Fruit fly (Drosophila melanogaster) whole organism, embryonic: Measurements from ENCODE around the gene AstCC.

Experiments used
- Adf1 ChIP-seq: fragments of 200-800 bp; sonication (Bioruptor generic); IDR thresholded peaks from 2 replicates; pipeline ENCODE4 v1.3.6; 2022; ENCODE audit warnings: missing biosample characterization, missing genetic modification characterization
- Bteb2 ChIP-seq: fragments of 200-800 bp; sonication (Bioruptor generic); optimal IDR thresholded peaks from 2 replicates; lab custom pipeline; 2016; ENCODE audit warnings: missing biosample characterization, missing genetic modification characterization
- CG10267 ChIP-seq: fragments of 200-800 bp; sonication (Bioruptor generic); optimal IDR thresholded peaks from 2 replicates; lab custom pipeline; 2018; ENCODE audit warnings: missing biosample characterization, mild to moderate bottlenecking, missing genetic modification characterization, moderate library complexity
- CG10274 ChIP-seq: fragments of 200-800 bp; sonication (Bioruptor generic); optimal IDR thresholded peaks from 3 replicates; lab custom pipeline; 2017; ENCODE audit warnings: missing biosample characterization, mild to moderate bottlenecking, missing genetic modification characterization
- CG10366 ChIP-seq: fragments of 200-800 bp; sonication (Bioruptor generic); IDR thresholded peaks from 2 replicates; pipeline ENCODE4 v1.3.6; 2022; ENCODE audit warnings: missing biosample characterization, missing genetic modification characterization
- CG11456 ChIP-seq: fragments of 200-800 bp; sonication (Bioruptor generic); IDR thresholded peaks from 3 replicates; pipeline ENCODE4 v1.3.6; 2022; ENCODE audit warnings: missing biosample characterization, missing genetic modification characterization
- CG11696 ChIP-seq: fragments of 200-800 bp; sonication (Bioruptor generic); IDR thresholded peaks from 2 replicates; pipeline ENCODE4 v1.3.6; 2022; ENCODE audit warnings: missing biosample characterization, missing genetic modification characterization
- CG12219 ChIP-seq: fragments of 200-800 bp; sonication (Bioruptor generic); optimal IDR thresholded peaks from 3 replicates; lab custom pipeline; 2018; ENCODE audit warnings: missing biosample characterization, mild to moderate bottlenecking, missing genetic modification characterization
- CG1233 ChIP-seq: fragments of 200-800 bp; sonication (Bioruptor generic); optimal IDR thresholded peaks from 4 replicates; lab custom pipeline; 2018; ENCODE audit warnings: missing biosample characterization, mild to moderate bottlenecking, missing genetic modification characterization
- CG15601 ChIP-seq: fragments of 200-800 bp; sonication (Bioruptor generic); optimal IDR thresholded peaks from 3 replicates; lab custom pipeline; 2019; ENCODE audit warnings: missing biosample characterization, mild to moderate bottlenecking, missing genetic modification characterization, moderate library complexity
- CG2875 ChIP-seq: fragments of 200-800 bp; sonication (Bioruptor generic); optimal IDR thresholded peaks from 2 replicates; lab custom pipeline; 2017; ENCODE audit warnings: missing biosample characterization, mild to moderate bottlenecking, missing genetic modification characterization, missing genetic modification reagents
- CG31388 ChIP-seq: fragments of 200-800 bp; sonication (Bioruptor generic); optimal IDR thresholded peaks from 2 replicates; lab custom pipeline; 2016; ENCODE audit warnings: missing biosample characterization, missing genetic modification characterization
- CG4282 ChIP-seq: fragments of 200-800 bp; sonication (Bioruptor generic); optimal IDR thresholded peaks from 2 replicates; lab custom pipeline; 2016; ENCODE audit warnings: missing biosample characterization, missing genetic modification characterization
- CG4730 ChIP-seq: fragments of 200-800 bp; sonication (Bioruptor generic); IDR thresholded peaks from 2 replicates; pipeline ENCODE4 v1.3.6; 2022; ENCODE audit warnings: missing biosample characterization, missing genetic modification characterization
- CG4820 ChIP-seq: fragments of 200-800 bp; sonication (Bioruptor generic); optimal IDR thresholded peaks from 3 replicates; lab custom pipeline; 2016; ENCODE audit warnings: missing biosample characterization, missing genetic modification characterization
- CG6654 ChIP-seq: fragments of 200-800 bp; sonication (Bioruptor generic); optimal IDR thresholded peaks from 2 replicates; lab custom pipeline; 2017; ENCODE audit warnings: missing biosample characterization, mild to moderate bottlenecking, missing genetic modification characterization
- CG6813 ChIP-seq: fragments of 200-800 bp; sonication (Bioruptor generic); optimal IDR thresholded peaks from 2 replicates; lab custom pipeline; 2017; ENCODE audit warnings: missing biosample characterization, missing genetic modification characterization, mild to moderate bottlenecking, moderate library complexity, missing genetic modification reagents
- CG7357 ChIP-seq: fragments of 200-800 bp; sonication (Bioruptor generic); IDR thresholded peaks from 3 replicates; pipeline ENCODE4 v1.3.6; 2022; ENCODE audit warnings: missing biosample characterization, missing genetic modification characterization
- CG7556 ChIP-seq: fragments of 200-800 bp; sonication (Bioruptor generic); optimal IDR thresholded peaks from 2 replicates; lab custom pipeline; 2017; ENCODE audit warnings: missing biosample characterization, mild to moderate bottlenecking, missing genetic modification characterization
- CG9876 ChIP-seq: fragments of 200-800 bp; sonication (Bioruptor generic); optimal IDR thresholded peaks from 2 replicates; lab custom pipeline; 2016; ENCODE audit warnings: missing biosample characterization, missing genetic modification characterization
- CHES-1-like ChIP-seq: fragments of 200-800 bp; sonication (Bioruptor generic); optimal IDR thresholded peaks from 2 replicates; lab custom pipeline; 2016; ENCODE audit warnings: missing biosample characterization, missing genetic modification characterization
- Dad ChIP-seq: fragments of 200-800 bp; sonication (Bioruptor generic); optimal IDR thresholded peaks from 3 replicates; lab custom pipeline; 2016; ENCODE audit warnings: missing biosample characterization, missing genetic modification characterization
- Elba2 ChIP-seq: fragments of 200-800 bp; sonication (Bioruptor generic); optimal IDR thresholded peaks from 3 replicates; lab custom pipeline; 2016; ENCODE audit warnings: missing biosample characterization, missing genetic modification characterization
- HLH4C ChIP-seq: fragments of 200-800 bp; sonication (Bioruptor generic); IDR thresholded peaks from 3 replicates; pipeline ENCODE4 v1.3.6; 2022; ENCODE audit warnings: missing biosample characterization, missing genetic modification characterization; ENCODE audit not compliant: partially characterized antibody
- Hr78 ChIP-seq, 2 experiments: fragments of 200-800 bp in 1 of 2; fragments of >200 bp in 1 of 2; sonication (Bioruptor generic) in 1 of 2; optimal IDR thresholded peaks; 2 replicates each; lab custom pipeline; 2017 to 2019; ENCODE audit warnings: missing biosample characterization in 2 of 2, missing genetic modification characterization in 2 of 2, mild to moderate bottlenecking in 1 of 2, moderate library complexity in 1 of 2
- Lpt ChIP-seq: fragments of >200 bp; optimal IDR thresholded peaks from 2 replicates; lab custom pipeline; 2018; ENCODE audit warnings: missing biosample characterization, missing genetic modification characterization
- Nf-YA ChIP-seq: fragments of 200-800 bp; sonication (Bioruptor generic); IDR thresholded peaks from 2 replicates; pipeline ENCODE4 v1.3.6; 2022; ENCODE audit warnings: missing biosample characterization, missing genetic modification characterization
- Opbp ChIP-seq: fragments of 200-800 bp; sonication (Bioruptor generic); IDR thresholded peaks from 3 replicates; pipeline ENCODE4 v1.3.6; 2022; ENCODE audit warnings: missing biosample characterization, missing genetic modification characterization; ENCODE audit not compliant: partially characterized antibody
- Ptx1 ChIP-seq: fragments of 200-800 bp; sonication (Bioruptor generic); IDR thresholded peaks from 2 replicates; pipeline ENCODE4 v1.3.6; 2022; ENCODE audit warnings: missing biosample characterization, missing genetic modification characterization
- TFAM ChIP-seq: fragments of 200-800 bp; sonication (Bioruptor generic); optimal IDR thresholded peaks from 2 replicates; lab custom pipeline; 2017; ENCODE audit warnings: missing biosample characterization, missing genetic modification characterization, inconsistent platforms
- Tbp ChIP-seq: fragments of >200 bp; optimal IDR thresholded peaks from 2 replicates; lab custom pipeline; 2018; ENCODE audit warnings: missing biosample characterization, missing genetic modification characterization
- bab2 ChIP-seq: fragments of 200-800 bp; sonication (Bioruptor generic); optimal IDR thresholded peaks from 2 replicates; lab custom pipeline; 2016; ENCODE audit warnings: missing biosample characterization, missing genetic modification characterization
- chm ChIP-seq: fragments of 200-800 bp; sonication (Bioruptor generic); IDR thresholded peaks from 2 replicates; pipeline ENCODE4 v1.3.6; 2022; ENCODE audit warnings: missing biosample characterization, missing genetic modification characterization
- disco-r ChIP-seq: fragments of 200-800 bp; sonication (Bioruptor generic); optimal IDR thresholded peaks from 2 replicates; lab custom pipeline; 2016; ENCODE audit warnings: missing biosample characterization, missing genetic modification characterization
- fd3F ChIP-seq: fragments of 200-800 bp; sonication (Bioruptor generic); optimal IDR thresholded peaks from 2 replicates; lab custom pipeline; 2018; ENCODE audit warnings: missing biosample characterization, mild to moderate bottlenecking, missing genetic modification characterization, moderate library complexity
- fu2 ChIP-seq: fragments of 200-800 bp; sonication (Bioruptor generic); optimal IDR thresholded peaks from 2 replicates; lab custom pipeline; 2016; ENCODE audit warnings: missing biosample characterization, missing genetic modification characterization
- gce ChIP-seq: fragments of 200-800 bp; sonication (Bioruptor generic); IDR thresholded peaks from 3 replicates; pipeline ENCODE4 v1.3.6; 2022; ENCODE audit warnings: missing biosample characterization, missing genetic modification characterization
- gem ChIP-seq: fragments of 200-800 bp; sonication (Bioruptor generic); optimal IDR thresholded peaks from 2 replicates; lab custom pipeline; 2019; ENCODE audit warnings: missing biosample characterization, mild to moderate bottlenecking, missing genetic modification characterization, moderate library complexity
- gro ChIP-seq: fragments of 200-800 bp; sonication (Bioruptor generic); optimal IDR thresholded peaks from 2 replicates; lab custom pipeline; 2016; ENCODE audit warnings: missing biosample characterization, missing genetic modification characterization
- gt ChIP-seq: fragments of 200-800 bp; sonication (Bioruptor generic); IDR thresholded peaks from 2 replicates; pipeline ENCODE4 v1.3.6; 2022; ENCODE audit warnings: missing biosample characterization, missing genetic modification characterization
- hkb ChIP-seq, 2 experiments: fragments of 200-800 bp in 1 of 2; fragments of >200 bp in 1 of 2; sonication (Bioruptor generic) in 1 of 2; IDR thresholded peaks in 1 of 2; optimal IDR thresholded peaks in 1 of 2; 2 replicates each; pipeline versions ENCODE4 v1.3.6 to Lab custom; 2017 to 2022; ENCODE audit warnings: missing biosample characterization in 1 of 2, missing genetic modification characterization in 1 of 2
- klu ChIP-seq: fragments of 200-800 bp; sonication (Bioruptor generic); IDR thresholded peaks from 2 replicates; pipeline ENCODE4 v1.3.6; 2022; ENCODE audit warnings: missing biosample characterization, missing genetic modification characterization
- nerfin-1 ChIP-seq: fragments of 200-800 bp; sonication (Bioruptor generic); optimal IDR thresholded peaks from 3 replicates; lab custom pipeline; 2019; ENCODE audit warnings: missing biosample characterization, mild to moderate bottlenecking, missing genetic modification characterization, moderate library complexity
- onecut ChIP-seq: fragments of 200-800 bp; sonication (Bioruptor generic); IDR thresholded peaks from 2 replicates; pipeline ENCODE4 v1.3.6; 2022; ENCODE audit warnings: missing biosample characterization, missing genetic modification characterization
- repo ChIP-seq: fragments of 200-800 bp; sonication (Bioruptor generic); optimal IDR thresholded peaks from 2 replicates; lab custom pipeline; 2016; ENCODE audit warnings: missing biosample characterization, missing genetic modification characterization
- salm ChIP-seq: fragments of 200-800 bp; sonication (Bioruptor generic); optimal IDR thresholded peaks from 2 replicates; lab custom pipeline; 2018; ENCODE audit warnings: missing biosample characterization, mild to moderate bottlenecking, missing genetic modification characterization
- scrt ChIP-seq: fragments of 200-800 bp; sonication (Bioruptor generic); optimal IDR thresholded peaks from 2 replicates; lab custom pipeline; 2018; ENCODE audit warnings: missing biosample characterization, mild to moderate bottlenecking, missing genetic modification characterization, moderate library complexity
- sug ChIP-seq: fragments of 200-800 bp; optimal IDR thresholded peaks from 2 replicates; lab custom pipeline; 2019; ENCODE audit warnings: missing biosample characterization, mild to moderate bottlenecking, missing genetic modification characterization, moderate library complexity
- tll ChIP-seq, 2 experiments: fragments of 200-800 bp in 1 of 2; fragments of >200 bp in 1 of 2; sonication (Bioruptor generic) in 1 of 2; optimal IDR thresholded peaks; 2 replicates each; lab custom pipeline; 2017 to 2019; ENCODE audit warnings: missing biosample characterization in 2 of 2, missing genetic modification characterization in 2 of 2, mild to moderate bottlenecking in 1 of 2, moderate library complexity in 1 of 2

AstCC gene

dm6 chr2L:11057333-11058110, 27.5 kb downstream of the AstCC start (continued):
- TF ChIP-seq CG15601 (tag; lab: Kevin White, UChicago) (peak; percentile 45), gce (GFP tag; lab: Robert Waterston, UW) (peak; percentile 50; the same call in 1 of the 3 replicates), CG11696 (no peak; the same call in 1 of the 2 replicates), fd3F (GFP tag; lab: Kevin White, UChicago) (peak; percentile 64), Dad (GFP tag; lab: Kevin White, UChicago) (peak; percentile 52), Ptx1 (peak; percentile 92), gt (GFP tag; lab: Robert Waterston, UW) (no peak), CG7556 (GFP tag; lab: Kevin White, UChicago) (peak; percentile 89), CG4820 (GFP tag; lab: Kevin White, UChicago) (peak; percentile 38), bab2 (GFP tag; lab: Kevin White, UChicago) (peak; percentile 54), Tbp (GFP tag; lab: Kevin White, UChicago) (no peak), CG9876 (GFP tag; lab: Kevin White, UChicago) (peak; percentile 24), scrt (GFP tag; lab: Kevin White, UChicago) (peak; percentile 53), Bteb2 (peak; percentile 57), CG10274 (GFP tag; lab: Kevin White, UChicago) (no peak), hkb (optimal IDR thresholded peaks at IDR 0.05; lab: Kevin White, UChicago) (no peak), hkb (GFP tag; IDR thresholded peaks at IDR 0.05; lab: Robert Waterston, UW) (peak; percentile 73; the same call in 1 of the 2 replicates), gro (peak; percentile 7), CG7357 (no peak), sug (peak; percentile 94), Opbp (GFP tag; lab: Robert Waterston, UW) (no peak), CG6813 (GFP tag; lab: Kevin White, UChicago) (no peak), CG31388 (no peak), nerfin-1 (tag; lab: Kevin White, UChicago) (peak; percentile 63), Nf-YA (GFP tag; lab: Robert Waterston, UW) (no peak), tll (GFP tag; optimal IDR thresholded peaks at IDR 0.05; lab: Kevin White, UChicago) (no peak), disco-r (peak; percentile 63), Lpt (GFP tag; lab: Kevin White, UChicago) (no peak), CG11456 (GFP tag; lab: Robert Waterston, UW) (peak; percentile 83; the same call in 2 of the 3 replicates), TFAM (GFP tag; lab: Kevin White, UChicago) (no peak), onecut (peak; percentile 36; the same call in 1 of the 2 replicates), fu2 (GFP tag; lab: Kevin White, UChicago) (peak; percentile 42), chm (GFP tag; lab: Robert Waterston, UW) (peak; percentile 22), Adf1 (GFP tag; lab: Robert Waterston, UW) (peak; percentile 29), Hr78 (GFP tag; optimal IDR thresholded peaks at IDR 0.05; lab: Kevin White, UChicago) (no peak), CG1233 (GFP tag; lab: Kevin White, UChicago) (peak; percentile 53), CG10366 (peak; percentile 75), CG4282 (peak; percentile 21), CG12219 (GFP tag; lab: Kevin White, UChicago) (peak; percentile 74), gem (tag; lab: Kevin White, UChicago) (peak; percentile 79), CHES-1-like (GFP tag; lab: Kevin White, UChicago) (peak; percentile 50), CG6654 (GFP tag; lab: Kevin White, UChicago) (peak; percentile 40), salm (tag; lab: Kevin White, UChicago) (peak; percentile 44), HLH4C (GFP tag; lab: Robert Waterston, UW) (no peak), CG2875 (GFP tag; lab: Kevin White, UChicago) (peak; percentile 60), CG4730 (GFP tag; lab: Robert Waterston, UW) (peak; percentile 35), CG10267 (tag; lab: Kevin White, UChicago) (peak; percentile 84), klu (peak; percentile 42; the same call in 1 of the 2 replicates), Elba2 (GFP tag; lab: Kevin White, UChicago) (no peak), repo (no peak)
